Worm (Caenorhabditis elegans) whole organism, late embryonic: ENCODE results near the gene F10C2.5.

ENCODE experiments used
- C38D4.7 ChIP-seq: fragments of 200-800 bp; sonication (Bioruptor generic); optimal IDR thresholded peaks from 2 replicates; lab custom pipeline; 2018; ENCODE audit warnings: mild to moderate bottlenecking, missing genetic modification characterization, moderate library complexity, missing compliant biosample characterization
- ama-1 ChIP-seq: fragments of 150-350 bp; optimal IDR thresholded peaks from 2 replicates; lab custom pipeline; 2014
- ceh-48 ChIP-seq: sonication (generic microtip); optimal IDR thresholded peaks from 2 replicates; lab custom pipeline; 2016; ENCODE audit warnings: missing genetic modification characterization, inconsistent platforms, missing compliant biosample characterization
- fkh-10 ChIP-seq: fragments of 150-350 bp; optimal IDR thresholded peaks from 2 replicates; lab custom pipeline; 2014; ENCODE audit warnings: missing biosample characterization, missing genetic modification reagents, missing genetic modification characterization
- lim-6 ChIP-seq: sonication (generic microtip); optimal IDR thresholded peaks from 2 replicates; lab custom pipeline; 2016; ENCODE audit warnings: missing genetic modification characterization, missing compliant biosample characterization
- nfya-1 ChIP-seq: sonication (generic microtip); optimal IDR thresholded peaks from 2 replicates; lab custom pipeline; 2017; ENCODE audit warnings: missing genetic modification characterization, mild to moderate bottlenecking, missing compliant biosample characterization, antibody characterized with exemption, moderate library complexity
- nhr-11 ChIP-seq: fragments of 150-350 bp; optimal IDR thresholded peaks from 2 replicates; lab custom pipeline; 2014; ENCODE audit warnings: missing biosample characterization, missing genetic modification characterization
- pha-4 ChIP-seq: fragments of 150-350 bp; optimal IDR thresholded peaks from 2 replicates; lab custom pipeline; 2018; ENCODE audit warnings: missing biosample characterization, missing genetic modification reagents, missing genetic modification characterization
- rnt-1 ChIP-seq: sonication (generic microtip); optimal IDR thresholded peaks from 2 replicates; lab custom pipeline; 2016; ENCODE audit warnings: missing genetic modification characterization, missing compliant biosample characterization

ce11 chrV:12025683-12026082 lies 19.5 kb upstream of the F10C2.5 start:
- no peak for TF ChIP-seq C38D4.7 (GFP tag; lab: Kevin White, UChicago)
- TF ChIP-seq lim-6 (tag; lab: Kevin White, UChicago) = no peak
- TF ChIP-seq nhr-11 = no peak
- no peak for TF ChIP-seq fkh-10 (GFP tag; lab: Kevin White, UChicago)
- no peak for TF ChIP-seq nfya-1 (tag; lab: Kevin White, UChicago)
- no peak for TF ChIP-seq rnt-1 (tag; lab: Kevin White, UChicago)
- TF ChIP-seq ceh-48 (tag; lab: Kevin White, UChicago) = no peak
- no peak for TF ChIP-seq ama-1 (lab: Kevin White, UChicago)
- TF ChIP-seq pha-4 = no peak
